Fruit fly (Drosophila melanogaster): ENCODE results near the gene ush.

Gene ush

dm6 chr2L:487719-488547 lies 11.9 kb downstream of the ush start:
- TF ChIP-seq toe (GFP tag; optimal IDR thresholded peaks at IDR 0.05): peak; percentile 11
- peak; percentile 91 for TF ChIP-seq kay (GFP tag; ENCODE audit: borderline replicate concordance)
- TF ChIP-seq CG7101 (tag; optimal IDR thresholded peaks at IDR 0.05): no peak
- TF ChIP-seq pad (GFP tag; optimal IDR thresholded peaks at IDR 0.05): no peak
- TF ChIP-seq Clk (GFP tag; optimal IDR thresholded peaks at IDR 0.05): no peak
- no peak for TF ChIP-seq tj (GFP tag; optimal IDR thresholded peaks at IDR 0.05)
- no peak for TF ChIP-seq CG11617 (GFP tag; optimal IDR thresholded peaks at IDR 0.05)
- TF ChIP-seq ovo (GFP tag; optimal IDR thresholded peaks at IDR 0.05): no peak
- no peak for TF ChIP-seq CG14711 (tag; optimal IDR thresholded peaks at IDR 0.05)
- TF ChIP-seq bab1 (GFP tag; optimal IDR thresholded peaks at IDR 0.05): no peak
- peak; percentile 75 for TF ChIP-seq CG12768 (GFP tag; optimal IDR thresholded peaks at IDR 0.05)
- TF ChIP-seq CG33017 (tag; optimal IDR thresholded peaks at IDR 0.05): no peak
- no peak for TF ChIP-seq Mnt (GFP tag; optimal IDR thresholded peaks at IDR 0.05)
- TF ChIP-seq CG1620 (GFP tag; optimal IDR thresholded peaks at IDR 0.05): no peak
- TF ChIP-seq cnc (optimal IDR thresholded peaks at IDR 0.05): no peak
- TF ChIP-seq cic (GFP tag; optimal IDR thresholded peaks at IDR 0.05): no peak
- no peak for TF ChIP-seq Crg-1 (GFP tag; optimal IDR thresholded peaks at IDR 0.05)
- peak; percentile 2 for TF ChIP-seq CG7045 (GFP tag; optimal IDR thresholded peaks at IDR 0.05)
- no peak for TF ChIP-seq Hr96 (GFP tag; optimal IDR thresholded peaks at IDR 0.05)
- TF ChIP-seq CG5204 (GFP tag; optimal IDR thresholded peaks at IDR 0.05): no peak

- TF ChIP-seq toe (GFP tag; optimal IDR thresholded peaks at IDR 0.05) (no peak), CG7101 (tag; optimal IDR thresholded peaks at IDR 0.05) (no peak), cic (GFP tag; optimal IDR thresholded peaks at IDR 0.05) (no peak), CG14711 (tag; optimal IDR thresholded peaks at IDR 0.05) (no peak), Clk (GFP tag; optimal IDR thresholded peaks at IDR 0.05) (no peak), pad (GFP tag; optimal IDR thresholded peaks at IDR 0.05) (no peak), cnc (optimal IDR thresholded peaks at IDR 0.05) (no peak), CG5204 (GFP tag; optimal IDR thresholded peaks at IDR 0.05) (no peak), CG11617 (GFP tag; optimal IDR thresholded peaks at IDR 0.05) (no peak), CG1620 (GFP tag; optimal IDR thresholded peaks at IDR 0.05) (no peak), ovo (GFP tag; optimal IDR thresholded peaks at IDR 0.05) (no peak), Hr96 (GFP tag; optimal IDR thresholded peaks at IDR 0.05) (no peak), CG7045 (GFP tag; optimal IDR thresholded peaks at IDR 0.05) (no peak), Mnt (GFP tag; optimal IDR thresholded peaks at IDR 0.05) (no peak)
These were observed 12.6 kb downstream of the ush start for dm6 chr2L:488548-489100.

dm6 chr2L:490150-491095 lies 14.4 kb downstream of the ush start:
- TF ChIP-seq CG7045 (GFP tag; optimal IDR thresholded peaks at IDR 0.05) (peak; percentile 79), cic (GFP tag; optimal IDR thresholded peaks at IDR 0.05) (peak; percentile 81), CG5204 (GFP tag; optimal IDR thresholded peaks at IDR 0.05) (no peak), CG14711 (tag; optimal IDR thresholded peaks at IDR 0.05) (peak; percentile 47), CG7101 (tag; optimal IDR thresholded peaks at IDR 0.05) (peak; percentile 63), toe (GFP tag; optimal IDR thresholded peaks at IDR 0.05) (peak; percentile 34), pad (GFP tag; optimal IDR thresholded peaks at IDR 0.05) (peak; percentile 41), Mnt (GFP tag; optimal IDR thresholded peaks at IDR 0.05) (peak; percentile 80), CG33017 (tag; optimal IDR thresholded peaks at IDR 0.05) (peak; percentile 54), CG11617 (GFP tag; optimal IDR thresholded peaks at IDR 0.05) (peak; percentile 54), CG12768 (GFP tag; optimal IDR thresholded peaks at IDR 0.05) (peak; percentile 77), ovo (GFP tag; optimal IDR thresholded peaks at IDR 0.05) (peak; percentile 34), Crg-1 (GFP tag; optimal IDR thresholded peaks at IDR 0.05) (peak; percentile 52), tj (GFP tag; optimal IDR thresholded peaks at IDR 0.05) (peak; percentile 38), kay (GFP tag; ENCODE audit: borderline replicate concordance) (no peak), bab1 (GFP tag; optimal IDR thresholded peaks at IDR 0.05) (peak; percentile 71), Clk (GFP tag; optimal IDR thresholded peaks at IDR 0.05) (peak; percentile 49), CG1620 (GFP tag; optimal IDR thresholded peaks at IDR 0.05) (peak; percentile 80), Hr96 (GFP tag; optimal IDR thresholded peaks at IDR 0.05) (peak; percentile 83), cnc (optimal IDR thresholded peaks at IDR 0.05) (no peak)

- TF ChIP-seq Hr96 (GFP tag; optimal IDR thresholded peaks at IDR 0.05) (no peak), Crg-1 (GFP tag; optimal IDR thresholded peaks at IDR 0.05) (no peak), CG7045 (GFP tag; optimal IDR thresholded peaks at IDR 0.05) (no peak), CG5204 (GFP tag; optimal IDR thresholded peaks at IDR 0.05) (no peak), cnc (optimal IDR thresholded peaks at IDR 0.05) (no peak), CG33017 (tag; optimal IDR thresholded peaks at IDR 0.05) (no peak), Mnt (GFP tag; optimal IDR thresholded peaks at IDR 0.05) (no peak), cic (GFP tag; optimal IDR thresholded peaks at IDR 0.05) (no peak), ovo (GFP tag; optimal IDR thresholded peaks at IDR 0.05) (no peak), bab1 (GFP tag; optimal IDR thresholded peaks at IDR 0.05) (no peak), pad (GFP tag; optimal IDR thresholded peaks at IDR 0.05) (no peak), CG12768 (GFP tag; optimal IDR thresholded peaks at IDR 0.05) (no peak)
These were observed 16.2 kb downstream of the ush start for dm6 chr2L:492225-492624.

dm6 chr2L:493274-493673 lies 17.3 kb downstream of the ush start:
- TF ChIP-seq Clk (GFP tag; optimal IDR thresholded peaks at IDR 0.05) (no peak), cnc (optimal IDR thresholded peaks at IDR 0.05) (no peak), CG14711 (tag; optimal IDR thresholded peaks at IDR 0.05) (no peak), ovo (GFP tag; optimal IDR thresholded peaks at IDR 0.05) (no peak), Crg-1 (GFP tag; optimal IDR thresholded peaks at IDR 0.05) (no peak), CG7101 (tag; optimal IDR thresholded peaks at IDR 0.05) (no peak), bab1 (GFP tag; optimal IDR thresholded peaks at IDR 0.05) (no peak), tj (GFP tag; optimal IDR thresholded peaks at IDR 0.05) (no peak), CG1620 (GFP tag; optimal IDR thresholded peaks at IDR 0.05) (no peak), cic (GFP tag; optimal IDR thresholded peaks at IDR 0.05) (no peak), kay (GFP tag; ENCODE audit: borderline replicate concordance) (no peak), CG11617 (GFP tag; optimal IDR thresholded peaks at IDR 0.05) (no peak), pad (GFP tag; optimal IDR thresholded peaks at IDR 0.05) (no peak), toe (GFP tag; optimal IDR thresholded peaks at IDR 0.05) (no peak), Mnt (GFP tag; optimal IDR thresholded peaks at IDR 0.05) (no peak), CG7045 (GFP tag; optimal IDR thresholded peaks at IDR 0.05) (no peak), CG12768 (GFP tag; optimal IDR thresholded peaks at IDR 0.05) (no peak)

All from whole organism, adult.